Worm (Caenorhabditis elegans): ENCODE measurements around the gene cyd-1.

The cyd-1 gene

DNA sequence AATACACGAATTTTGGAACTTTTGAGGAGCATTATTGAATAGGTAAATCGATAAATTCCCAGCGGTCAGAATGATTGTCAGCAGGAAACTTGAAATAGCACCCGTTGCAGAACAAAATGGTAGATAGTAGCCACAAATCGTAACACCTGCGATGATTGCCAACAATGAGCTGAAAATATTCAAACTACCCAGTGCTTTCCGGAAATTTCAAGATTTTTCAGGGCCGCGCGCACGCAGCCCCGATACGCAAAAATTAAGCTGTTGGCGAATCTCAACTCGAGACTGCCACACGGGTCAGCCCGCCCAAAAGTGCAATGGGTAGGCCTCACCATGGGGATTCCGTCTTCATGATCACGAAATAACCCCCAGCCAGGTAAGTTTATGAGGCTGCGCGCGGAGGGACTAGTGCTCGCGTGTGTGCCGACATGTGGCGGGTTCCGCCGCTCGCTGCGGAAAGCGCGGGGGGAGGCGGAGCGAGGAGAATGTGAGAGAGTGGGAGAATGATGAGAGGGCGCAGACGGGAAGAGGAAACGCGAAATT is 35.7 kb upstream of the cyd-1 start (continued):
- TF ChIP-seq lin-15B (tag; optimal IDR thresholded peaks at IDR 0.05) (peak; percentile 35), lin-14 (GFP tag; optimal IDR thresholded peaks at IDR 0.05) (peak; percentile 95), ceh-90 (tag; optimal IDR thresholded peaks at IDR 0.05) (peak; percentile 64), tlp-1 (tag; optimal IDR thresholded peaks at IDR 0.05) (no peak), rnt-1 (tag; optimal IDR thresholded peaks at IDR 0.05) (peak; percentile 95), tbx-2 (tag; optimal IDR thresholded peaks at IDR 0.05) (peak; percentile 94), Y116A8C.19 (tag; optimal IDR thresholded peaks at IDR 0.05; ENCODE audit: borderline replicate concordance) (peak; percentile 34), mep-1 (tag; optimal IDR thresholded peaks at IDR 0.05) (peak; percentile 80), aha-1 (tag; optimal IDR thresholded peaks at IDR 0.05) (peak; percentile 25), sox-4 (tag; optimal IDR thresholded peaks at IDR 0.05) (peak; percentile 81), ztf-4 (tag; optimal IDR thresholded peaks at IDR 0.05) (peak; percentile 85), mab-9 (GFP tag; IDR thresholded peaks at IDR 0.05) (peak; percentile 80; the same call in 1 of the 2 replicates), nhr-19 (GFP tag; conservative IDR thresholded peaks at IDR 0.05) (peak; percentile 98), unc-30 (tag; optimal IDR thresholded peaks at IDR 0.05) (no peak), unc-130 (tag; optimal IDR thresholded peaks at IDR 0.05) (peak; percentile 88), snpc-4 (tag; optimal IDR thresholded peaks at IDR 0.05) (peak; percentile 100), zag-1 (tag; optimal IDR thresholded peaks at IDR 0.05) (no peak), fkh-4 (tag; optimal IDR thresholded peaks at IDR 0.05; ENCODE audit: borderline replicate concordance) (peak; percentile 44), nhr-20 (tag; optimal IDR thresholded peaks at IDR 0.05) (peak; percentile 97), unc-62 (GFP tag; optimal IDR thresholded peaks at IDR 0.05) (no peak), lsy-2 (tag; optimal IDR thresholded peaks at IDR 0.05) (peak; percentile 79 to 85), alr-1 (tag; optimal IDR thresholded peaks at IDR 0.05; ENCODE audit: borderline replicate concordance) (no peak), elt-3 (tag; optimal IDR thresholded peaks at IDR 0.05) (peak; percentile 31 to 82 (median 52)), nhr-47 (tag; optimal IDR thresholded peaks at IDR 0.05) (peak; percentile 99), nhr-71 (tag; optimal IDR thresholded peaks at IDR 0.05) (peak; percentile 98), ceh-63 (GFP tag; optimal IDR thresholded peaks at IDR 0.05) (no peak), zip-4 (GFP tag; optimal IDR thresholded peaks at IDR 0.05) (peak; percentile 92), pqm-1 (tag; optimal IDR thresholded peaks at IDR 0.05) (peak; percentile 62), hlh-4 (tag; optimal IDR thresholded peaks at IDR 0.05) (peak; percentile 49), swsn-7 (tag; optimal IDR thresholded peaks at IDR 0.05) (peak; percentile 98), ceh-82 (tag; optimal IDR thresholded peaks at IDR 0.05) (peak; percentile 90 to 94 (median 92)), efl-1 (optimal IDR thresholded peaks at IDR 0.05) (peak; percentile 81 to 86), efl-1 (GFP tag; optimal IDR thresholded peaks at IDR 0.05 in 1 of 2) (peak; percentile 67 to 98), sup-37 (GFP tag; optimal IDR thresholded peaks at IDR 0.05) (peak; percentile 97), skn-1 (tag; optimal IDR thresholded peaks at IDR 0.05) (peak; percentile 76), irx-1 (tag; optimal IDR thresholded peaks at IDR 0.05) (peak; percentile 95), C34B4.2 (tag; optimal IDR thresholded peaks at IDR 0.05) (peak; percentile 83), lin-13 (GFP tag; optimal IDR thresholded peaks at IDR 0.05) (peak; percentile 86), egl-13 (tag; optimal IDR thresholded peaks at IDR 0.05) (peak; percentile 96), lin-39 (tag; optimal IDR thresholded peaks at IDR 0.05) (peak; percentile 91), fkh-10 (GFP tag; optimal IDR thresholded peaks at IDR 0.05) (peak; percentile 70), sptf-1 (tag; optimal IDR thresholded peaks at IDR 0.05) (no peak), pax-3 (tag; optimal IDR thresholded peaks at IDR 0.05) (peak; percentile 93), snu-23 (GFP tag; optimal IDR thresholded peaks at IDR 0.05) (peak; percentile 97), nhr-12 (tag; optimal IDR thresholded peaks at IDR 0.05) (no peak), aly-2 (tag; optimal IDR thresholded peaks at IDR 0.05) (peak; percentile 93), dsc-1 (tag; optimal IDR thresholded peaks at IDR 0.05) (peak; percentile 97), hpl-2 (GFP tag; optimal IDR thresholded peaks at IDR 0.05) (peak; percentile 91), F16B12.6 (tag; optimal IDR thresholded peaks at IDR 0.05) (peak; percentile 39), unc-86 (tag; optimal IDR thresholded peaks at IDR 0.05) (peak; percentile 91), nhr-76 (tag; optimal IDR thresholded peaks at IDR 0.05) (peak; percentile 42), hlh-17 (GFP tag; optimal IDR thresholded peaks at IDR 0.05; ENCODE audit: borderline replicate concordance) (no peak), nhr-11 (tag; optimal IDR thresholded peaks at IDR 0.05) (peak; percentile 70)

All from whole organism, L1 larva.